Worm (Caenorhabditis elegans) whole organism, L1 larva: ENCODE data around the gene W03F9.2.

Experiments used
- C34B4.2 ChIP-seq: sonication (generic microtip); optimal IDR thresholded peaks from 2 replicates; lab custom pipeline; 2017; ENCODE audit warnings: mild to moderate bottlenecking, missing genetic modification characterization, missing compliant biosample characterization
- Y116A8C.19 ChIP-seq: sonication (generic microtip); optimal IDR thresholded peaks from 2 replicates; lab custom pipeline; 2016; ENCODE audit warnings: missing compliant biosample characterization, missing genetic modification characterization, borderline replicate concordance
- alr-1 ChIP-seq: fragments of 200-800 bp; sonication (Bioruptor generic); optimal IDR thresholded peaks from 2 replicates; lab custom pipeline; 2018; ENCODE audit warnings: borderline replicate concordance, mild to moderate bottlenecking, missing genetic modification characterization, missing compliant biosample characterization
- aly-2 ChIP-seq: fragments of 150-350 bp; optimal IDR thresholded peaks from 2 replicates; lab custom pipeline; 2014; ENCODE audit warnings: missing biosample characterization, missing genetic modification characterization
- blmp-1 ChIP-seq: fragments of 150-350 bp; optimal IDR thresholded peaks from 2 replicates; lab custom pipeline; 2014; ENCODE audit warnings: missing biosample characterization, missing genetic modification characterization
- ceh-63 ChIP-seq: fragments of 200-800 bp; sonication (Bioruptor generic); optimal IDR thresholded peaks from 2 replicates; lab custom pipeline; 2018; ENCODE audit warnings: mild to moderate bottlenecking, missing genetic modification characterization, missing compliant biosample characterization
- ceh-82 ChIP-seq, 3 experiments: fragments of 150-350 bp in 1 of 3; sonication (generic microtip) in 2 of 3; optimal IDR thresholded peaks; 2 replicates each; lab custom pipeline; 2014 to 2017; ENCODE audit warnings: missing biosample characterization in 3 of 3, missing genetic modification characterization in 3 of 3
- ceh-88 ChIP-seq: fragments of 200-800 bp; sonication (Bioruptor generic); IDR thresholded peaks from 2 replicates; pipeline ENCODE4 v1.3.6; 2022; ENCODE audit warnings: missing genetic modification characterization, missing compliant biosample characterization
- ceh-90 ChIP-seq: sonication (generic microtip); optimal IDR thresholded peaks from 2 replicates; lab custom pipeline; 2016; ENCODE audit warnings: missing genetic modification characterization, missing compliant biosample characterization
- ces-1 ChIP-seq: fragments of 150-350 bp; optimal IDR thresholded peaks from 2 replicates; lab custom pipeline; 2014; ENCODE audit warnings: missing biosample characterization, missing genetic modification reagents, missing genetic modification characterization
- dpl-1 ChIP-seq, 3 experiments: fragments of 150-350 bp in 2 of 3; sonication (generic microtip) in 1 of 3; optimal IDR thresholded peaks; 2 replicates each; lab custom pipeline; 2014 to 2017; ENCODE audit warnings: missing biosample characterization in 3 of 3, missing genetic modification characterization in 3 of 3, missing genetic modification reagents in 3 of 3
- dsc-1 ChIP-seq: sonication (generic microtip); optimal IDR thresholded peaks from 2 replicates; lab custom pipeline; 2016; ENCODE audit warnings: mild to moderate bottlenecking, missing genetic modification characterization, missing compliant biosample characterization
- efl-1 ChIP-seq, 4 experiments: fragments of 150-350 bp; optimal IDR thresholded peaks in 3 of 4; peaks in 1 of 4; 1 replicate in 1 of 4; 2 replicates in 3 of 4; lab custom pipeline; 2014; ENCODE audit warnings: missing biosample characterization in 2 of 4, missing genetic modification characterization in 2 of 4, missing genetic modification reagents in 2 of 4
- efl-3 ChIP-seq: fragments of 200-800 bp; sonication (Bioruptor generic); optimal IDR thresholded peaks from 2 replicates; lab custom pipeline; 2018; ENCODE audit warnings: mild to moderate bottlenecking, missing genetic modification characterization, missing compliant biosample characterization
- egl-13 ChIP-seq: sonication (generic microtip); optimal IDR thresholded peaks from 2 replicates; lab custom pipeline; 2016; ENCODE audit warnings: missing genotype, missing genetic modification reagents, missing genetic modification characterization, missing compliant biosample characterization
- egl-27 ChIP-seq, 2 experiments: fragments of 150-350 bp in 1 of 2; sonication (generic microtip); optimal IDR thresholded peaks; 3 replicates each; lab custom pipeline; 2017 to 2018; ENCODE audit warnings: missing biosample characterization in 2 of 2, missing genetic modification characterization in 2 of 2, missing genetic modification reagents in 2 of 2
- elt-3 ChIP-seq, 6 experiments: fragments of 150-350 bp in 1 of 6; sonication (generic microtip); optimal IDR thresholded peaks; 2 replicates each; lab custom pipeline; 2017 to 2018; ENCODE audit warnings: missing biosample characterization in 6 of 6, missing genetic modification characterization in 6 of 6, inconsistent platforms in 1 of 6
- ets-5 ChIP-seq: fragments of 200-800 bp; sonication (Bioruptor generic); IDR thresholded peaks from 2 replicates; pipeline ENCODE4 v1.3.6; 2022; ENCODE audit warnings: missing genetic modification characterization, missing compliant biosample characterization
- fkh-4 ChIP-seq: sonication (generic microtip); optimal IDR thresholded peaks from 2 replicates; lab custom pipeline; 2016; ENCODE audit warnings: missing compliant biosample characterization, missing genetic modification characterization, borderline replicate concordance
- fkh-8 ChIP-seq: sonication (generic microtip); optimal IDR thresholded peaks from 2 replicates; lab custom pipeline; 2016; ENCODE audit warnings: mild to moderate bottlenecking, missing genetic modification characterization, missing compliant biosample characterization
- fos-1 ChIP-seq: fragments of 150-350 bp; optimal IDR thresholded peaks from 2 replicates; lab custom pipeline; 2014; ENCODE audit warnings: missing biosample characterization, missing genetic modification characterization
- hlh-17 ChIP-seq: fragments of 200-800 bp; sonication (Bioruptor generic); optimal IDR thresholded peaks from 2 replicates; lab custom pipeline; 2018; ENCODE audit warnings: missing genetic modification characterization, mild to moderate bottlenecking, missing compliant biosample characterization, moderate library complexity, borderline replicate concordance
- hlh-4 ChIP-seq: sonication (generic microtip); optimal IDR thresholded peaks from 2 replicates; lab custom pipeline; 2016; ENCODE audit warnings: mild to moderate bottlenecking, missing genetic modification characterization, missing compliant biosample characterization
- hpl-2 ChIP-seq: fragments of 150-350 bp; optimal IDR thresholded peaks from 2 replicates; lab custom pipeline; 2014; ENCODE audit warnings: missing biosample characterization, missing genetic modification reagents, missing genetic modification characterization
- irx-1 ChIP-seq: sonication (generic microtip); optimal IDR thresholded peaks from 2 replicates; lab custom pipeline; 2016; ENCODE audit warnings: missing genetic modification characterization, missing compliant biosample characterization
- lin-13 ChIP-seq: fragments of 150-350 bp; optimal IDR thresholded peaks from 2 replicates; lab custom pipeline; 2014; ENCODE audit warnings: missing biosample characterization, missing genetic modification reagents, missing genetic modification characterization
- lin-14 ChIP-seq: fragments of 200-800 bp; sonication (Bioruptor generic); optimal IDR thresholded peaks from 2 replicates; lab custom pipeline; 2018; ENCODE audit warnings: mild to moderate bottlenecking, missing genetic modification characterization, moderate library complexity, missing compliant biosample characterization
- lin-35 ChIP-seq, 2 experiments: fragments of 150-350 bp; optimal IDR thresholded peaks; 2 replicates each; lab custom pipeline; 2014; ENCODE audit warnings: missing biosample characterization in 2 of 2, missing genetic modification characterization in 2 of 2, missing genetic modification reagents in 2 of 2
- lin-39 ChIP-seq: fragments of 150-350 bp; optimal IDR thresholded peaks from 2 replicates; lab custom pipeline; 2014; ENCODE audit warnings: missing biosample characterization, missing genetic modification reagents, missing genetic modification characterization
- mef-2 ChIP-seq: fragments of 150-350 bp; optimal IDR thresholded peaks from 2 replicates; lab custom pipeline; 2014; ENCODE audit warnings: missing biosample characterization, missing genetic modification characterization
- nhr-11 ChIP-seq: fragments of 150-350 bp; optimal IDR thresholded peaks from 2 replicates; lab custom pipeline; 2014; ENCODE audit warnings: missing biosample characterization, missing genetic modification characterization
- nhr-12 ChIP-seq: sonication (generic microtip); optimal IDR thresholded peaks from 2 replicates; lab custom pipeline; 2017; ENCODE audit warnings: missing biosample characterization, missing genetic modification characterization
- nhr-20 ChIP-seq: sonication (generic microtip); optimal IDR thresholded peaks from 2 replicates; lab custom pipeline; 2016; ENCODE audit warnings: mild to moderate bottlenecking, missing genetic modification characterization, missing compliant biosample characterization
- nhr-237 ChIP-seq: fragments of 150-350 bp; optimal IDR thresholded peaks from 2 replicates; lab custom pipeline; 2014; ENCODE audit warnings: missing biosample characterization, missing genetic modification characterization
- nhr-28 ChIP-seq: fragments of 150-350 bp; optimal IDR thresholded peaks from 2 replicates; lab custom pipeline; 2014; ENCODE audit warnings: missing biosample characterization, missing genetic modification characterization
- nhr-47 ChIP-seq: sonication (generic microtip); optimal IDR thresholded peaks from 2 replicates; lab custom pipeline; 2016; ENCODE audit warnings: mild to moderate bottlenecking, missing genetic modification characterization, moderate library complexity, missing compliant biosample characterization
- nhr-71 ChIP-seq: sonication (generic microtip); optimal IDR thresholded peaks from 2 replicates; lab custom pipeline; 2016; ENCODE audit warnings: mild to moderate bottlenecking, missing genetic modification characterization, moderate library complexity, missing compliant biosample characterization
- nhr-76 ChIP-seq: sonication (generic microtip); optimal IDR thresholded peaks from 2 replicates; lab custom pipeline; 2017; ENCODE audit warnings: missing biosample characterization, missing genetic modification characterization
- nhr-77 ChIP-seq: fragments of 150-350 bp; optimal IDR thresholded peaks from 2 replicates; lab custom pipeline; 2014; ENCODE audit warnings: missing biosample characterization, missing genetic modification characterization
- nhr-90 ChIP-seq: sonication (generic microtip); optimal IDR thresholded peaks from 2 replicates; lab custom pipeline; 2016; ENCODE audit warnings: mild to moderate bottlenecking, missing genetic modification characterization, missing compliant biosample characterization; ENCODE audit not compliant: poor library complexity
- pag-3 ChIP-seq: sonication (generic microtip); optimal IDR thresholded peaks from 2 replicates; lab custom pipeline; 2017; ENCODE audit warnings: missing genetic modification characterization, mild to moderate bottlenecking, missing compliant biosample characterization, antibody characterized with exemption, borderline replicate concordance; ENCODE audit not compliant: insufficient read depth
- skn-1 ChIP-seq: fragments of 150-350 bp; optimal IDR thresholded peaks from 2 replicates; lab custom pipeline; 2014; ENCODE audit warnings: missing biosample characterization, missing genetic modification characterization
- snpc-4 ChIP-seq: fragments of 150-350 bp; optimal IDR thresholded peaks from 2 replicates; lab custom pipeline; 2014; ENCODE audit warnings: missing biosample characterization, missing genetic modification characterization
- sptf-1 ChIP-seq: fragments of 150-350 bp; optimal IDR thresholded peaks from 2 replicates; lab custom pipeline; 2014; ENCODE audit warnings: missing biosample characterization, missing genetic modification characterization
- swsn-7 ChIP-seq: sonication (generic microtip); optimal IDR thresholded peaks from 2 replicates; lab custom pipeline; 2016; ENCODE audit warnings: missing genetic modification characterization, missing compliant biosample characterization
- tbx-2 ChIP-seq: sonication (generic microtip); optimal IDR thresholded peaks from 2 replicates; lab custom pipeline; 2016; ENCODE audit warnings: missing genetic modification characterization, missing compliant biosample characterization
- unc-130 ChIP-seq: fragments of 150-350 bp; optimal IDR thresholded peaks from 2 replicates; lab custom pipeline; 2017; ENCODE audit warnings: missing biosample characterization, missing genetic modification characterization, inconsistent platforms
- unc-30 ChIP-seq: sonication (generic microtip); optimal IDR thresholded peaks from 2 replicates; lab custom pipeline; 2017; ENCODE audit warnings: missing biosample characterization, missing genetic modification characterization
- unc-86 ChIP-seq: sonication (generic microtip); optimal IDR thresholded peaks from 2 replicates; lab custom pipeline; 2016; ENCODE audit warnings: missing genetic modification characterization, missing compliant biosample characterization
- unc-98 ChIP-seq: fragments of 200-800 bp; sonication (Bioruptor generic); IDR thresholded peaks from 2 replicates; pipeline ENCODE4 v1.3.6; 2022; ENCODE audit warnings: missing genetic modification characterization, missing compliant biosample characterization
- xbp-1 ChIP-seq: sonication (generic microtip); optimal IDR thresholded peaks from 2 replicates; lab custom pipeline; 2016; ENCODE audit warnings: missing genetic modification characterization, missing compliant biosample characterization
- zag-1 ChIP-seq: fragments of 150-350 bp; optimal IDR thresholded peaks from 2 replicates; lab custom pipeline; 2014; ENCODE audit warnings: missing biosample characterization, missing genetic modification characterization
- zip-4 ChIP-seq: fragments of 200-800 bp; sonication (Bioruptor generic); optimal IDR thresholded peaks from 2 replicates; lab custom pipeline; 2018; ENCODE audit warnings: mild to moderate bottlenecking, missing genetic modification characterization, moderate library complexity, missing compliant biosample characterization

W03F9.2 gene

ce11 chrV:127882-128281 lies at the start of gene W03F9.2, which contains the start of gene sftb-2:
Gene W03F9.2 (minus strand): TSS chrV:128034.
Gene sftb-2 (plus strand): TSS chrV:128237.
- no peak for TF ChIP-seq ets-5 (GFP tag; lab: Robert Waterston, UW)
- no peak for TF ChIP-seq aly-2
- no peak for TF ChIP-seq nhr-11 (tag; lab: Kevin White, UChicago)
- no peak for TF ChIP-seq unc-98 (GFP tag; lab: Robert Waterston, UW)
- no peak for TF ChIP-seq nhr-237 (tag; lab: Kevin White, UChicago)
- peak; percentile 36 for TF ChIP-seq xbp-1 (tag; lab: Kevin White, UChicago)
- peak in 2 of 3 experiments; percentile 9 to 34 for TF ChIP-seq ceh-82 (tag; optimal IDR thresholded peaks at IDR 0.05; lab: Kevin White, UChicago)
- TF ChIP-seq egl-27 (tag; optimal IDR thresholded peaks at IDR 0.05; lab: Kevin White, UChicago) = no peak
- no peak for TF ChIP-seq hpl-2 (GFP tag; lab: Kevin White, UChicago)
- TF ChIP-seq nhr-20 = peak; percentile 25
- no peak for TF ChIP-seq hlh-17
- TF ChIP-seq snpc-4 (tag; lab: Kevin White, UChicago) = peak; percentile 7
- no peak for TF ChIP-seq hlh-4 (tag; lab: Kevin White, UChicago)
- TF ChIP-seq nhr-47 (tag; lab: Kevin White, UChicago) = peak; percentile 59
- peak; percentile 17 for TF ChIP-seq nhr-77 (tag; lab: Kevin White, UChicago)
- no peak for TF ChIP-seq ceh-90
- peak; percentile 51 for TF ChIP-seq swsn-7 (tag; lab: Kevin White, UChicago)
- peak; percentile 59 to 63 for TF ChIP-seq lin-35 (GFP tag; optimal IDR thresholded peaks at IDR 0.05; lab: Kevin White, UChicago)
- TF ChIP-seq elt-3 (tag; optimal IDR thresholded peaks at IDR 0.05; lab: Kevin White, UChicago) = no peak
- TF ChIP-seq lin-14 (GFP tag; lab: Kevin White, UChicago) = no peak
- no peak for TF ChIP-seq zag-1 (tag; lab: Kevin White, UChicago)
- no peak for TF ChIP-seq pag-3 (tag; lab: Kevin White, UChicago)
- TF ChIP-seq blmp-1 = no peak
- no peak for TF ChIP-seq efl-3
- TF ChIP-seq ceh-63 (GFP tag; lab: Kevin White, UChicago) = no peak
- no peak for TF ChIP-seq unc-130 (tag; lab: Kevin White, UChicago)
- peak; percentile 34 for TF ChIP-seq tbx-2 (tag; lab: Kevin White, UChicago)
- no peak for TF ChIP-seq nhr-90 (tag; lab: Kevin White, UChicago)
- no peak for TF ChIP-seq C34B4.2 (tag; lab: Kevin White, UChicago)
- TF ChIP-seq dsc-1 (tag; lab: Kevin White, UChicago) = peak; percentile 1
- no peak for TF ChIP-seq ces-1 (GFP tag; lab: Kevin White, UChicago)
- TF ChIP-seq fkh-4 (tag; lab: Kevin White, UChicago) = no peak
- peak; percentile 30 for TF ChIP-seq lin-39 (tag; lab: Kevin White, UChicago)
- peak; percentile 40 to 61 for TF ChIP-seq efl-1 (optimal IDR thresholded peaks at IDR 0.05; lab: Kevin White, UChicago)
- peak; percentile 71 to 94 for TF ChIP-seq efl-1 (GFP tag; optimal IDR thresholded peaks at IDR 0.05 in 1 of 2; lab: Kevin White, UChicago)
- no peak for TF ChIP-seq nhr-12 (tag; lab: Kevin White, UChicago)
- no peak for TF ChIP-seq fkh-8 (tag; lab: Kevin White, UChicago)
- peak; percentile 43 for TF ChIP-seq skn-1 (tag; lab: Kevin White, UChicago)
- no peak for TF ChIP-seq unc-86 (tag; lab: Kevin White, UChicago)
- TF ChIP-seq dpl-1 (GFP tag; optimal IDR thresholded peaks at IDR 0.05; lab: Kevin White, UChicago) = peak; percentile 54 to 62 (median 56)
- TF ChIP-seq egl-13 = no peak
- no peak for TF ChIP-seq nhr-28 (tag; lab: Kevin White, UChicago)
- TF ChIP-seq alr-1 (tag; lab: Kevin White, UChicago) = no peak
- no peak for TF ChIP-seq Y116A8C.19
- no peak for TF ChIP-seq fos-1
- no peak for TF ChIP-seq lin-13 (GFP tag; lab: Kevin White, UChicago)
- no peak for TF ChIP-seq sptf-1 (tag; lab: Kevin White, UChicago)
- TF ChIP-seq zip-4 (GFP tag; lab: Kevin White, UChicago) = no peak
- peak; percentile 56 for TF ChIP-seq nhr-71
- no peak for TF ChIP-seq mef-2 (tag; lab: Kevin White, UChicago)
- no peak for TF ChIP-seq nhr-76 (tag; lab: Kevin White, UChicago)
- no peak for TF ChIP-seq unc-30 (tag; lab: Kevin White, UChicago)
- no peak for TF ChIP-seq irx-1 (tag; lab: Kevin White, UChicago)
- no peak for TF ChIP-seq ceh-88 (GFP tag; lab: Robert Waterston, UW)
